Fruit fly (Drosophila melanogaster): ENCODE results near the gene CG10026.

CG10026 gene

DNA sequence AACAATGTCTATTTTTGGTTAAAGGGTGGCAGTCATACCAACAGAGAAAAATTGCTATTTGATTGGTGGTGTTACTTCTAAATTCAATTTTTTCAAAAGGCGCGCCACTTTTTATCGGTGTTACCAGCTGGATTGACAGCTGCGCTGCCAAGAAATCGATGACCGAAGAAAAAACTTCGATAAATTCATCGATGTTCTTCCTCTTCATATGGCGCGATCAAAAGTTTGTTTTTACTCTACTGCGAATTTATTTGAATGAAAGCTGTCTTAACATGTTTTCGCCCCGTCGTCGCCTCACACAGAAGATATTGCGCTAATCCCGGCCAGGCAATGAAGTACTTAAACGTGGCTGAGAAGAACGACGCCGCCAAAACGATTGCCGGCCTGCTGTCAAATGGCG is 43.9 kb downstream of the CG10026 start, which contains the start of gene Top3alpha (continued):
- no peak for TF ChIP-seq ERR (GFP tag; optimal IDR thresholded peaks at IDR 0.05)
- no peak for TF ChIP-seq CG3838 (GFP tag; optimal IDR thresholded peaks at IDR 0.05)
- TF ChIP-seq CG6689 (GFP tag; IDR thresholded peaks at IDR 0.05), result no peak
- no peak for TF ChIP-seq Hr39 (optimal IDR thresholded peaks at IDR 0.05)
- no peak for TF ChIP-seq CG16863 (GFP tag; optimal IDR thresholded peaks at IDR 0.05)
- TF ChIP-seq D19B (GFP tag; optimal IDR thresholded peaks at IDR 0.05), result no peak
- peak; percentile 68 for TF ChIP-seq CG6791 (GFP tag; IDR thresholded peaks at IDR 0.05; ENCODE audit: partially characterized antibody)
- no peak for TF ChIP-seq pum (GFP tag; optimal IDR thresholded peaks at IDR 0.05)
- TF ChIP-seq ewg (GFP tag; optimal IDR thresholded peaks at IDR 0.05), result no peak
- TF ChIP-seq Chrac-16 (GFP tag; optimal IDR thresholded peaks at IDR 0.05), result no peak
- no peak for TF ChIP-seq grau (tag; optimal IDR thresholded peaks at IDR 0.05)
- TF ChIP-seq CG11093 (GFP tag; IDR thresholded peaks at IDR 0.05), result no peak
- TF ChIP-seq mirr (GFP tag; optimal IDR thresholded peaks at IDR 0.05), result no peak
- peak; percentile 70 for TF ChIP-seq zen2 (GFP tag; IDR thresholded peaks at IDR 0.05; ENCODE audit: partially characterized antibody)
- TF ChIP-seq Hey (tag; optimal IDR thresholded peaks at IDR 0.05), result no peak
- TF ChIP-seq CG10267 (tag; optimal IDR thresholded peaks at IDR 0.05), result peak; percentile 21
- peak; percentile 71; the same call in 1 of the 2 replicates for TF ChIP-seq MBD-R2 (GFP tag; IDR thresholded peaks at IDR 0.05)
- TF ChIP-seq bsh (GFP tag; optimal IDR thresholded peaks at IDR 0.05), result no peak
- TF ChIP-seq CG18262 (tag; optimal IDR thresholded peaks at IDR 0.05), result no peak
- no peak for TF ChIP-seq zfh2 (GFP tag; optimal IDR thresholded peaks at IDR 0.05)
- no peak for TF ChIP-seq gcm2 (GFP tag; optimal IDR thresholded peaks at IDR 0.05)
- TF ChIP-seq CG13624 (GFP tag; optimal IDR thresholded peaks at IDR 0.05), result peak; percentile 30
- no peak for TF ChIP-seq insv (GFP tag; optimal IDR thresholded peaks at IDR 0.05)
- TF ChIP-seq tll (GFP tag; optimal IDR thresholded peaks at IDR 0.05), result no peak
- no peak for TF ChIP-seq CrebB (tag; optimal IDR thresholded peaks at IDR 0.05)
- no peak for TF ChIP-seq ac (GFP tag; optimal IDR thresholded peaks at IDR 0.05)
- no peak for TF ChIP-seq nmo (GFP tag; optimal IDR thresholded peaks at IDR 0.05)
- peak; percentile 3 to 80 for TF ChIP-seq crp (GFP tag; optimal IDR thresholded peaks at IDR 0.05)
- no peak for TF ChIP-seq fru (optimal IDR thresholded peaks at IDR 0.05)
- no peak for TF ChIP-seq Jarid2 (GFP tag; optimal IDR thresholded peaks at IDR 0.05)
- TF ChIP-seq CG4820 (GFP tag; optimal IDR thresholded peaks at IDR 0.05), result no peak
- no peak for TF ChIP-seq CG4617 (GFP tag; optimal IDR thresholded peaks at IDR 0.05; ENCODE audit: borderline replicate concordance)
- no peak for TF ChIP-seq CG12219 (GFP tag; optimal IDR thresholded peaks at IDR 0.05)
- TF ChIP-seq oc (tag; optimal IDR thresholded peaks at IDR 0.05), result no peak
- peak; percentile 78; the same call in 1 of the 2 replicates for TF ChIP-seq bbx (GFP tag; IDR thresholded peaks at IDR 0.05; ENCODE audit: partially characterized antibody)
- no peak for TF ChIP-seq prd (optimal IDR thresholded peaks at IDR 0.05)
- no peak for TF ChIP-seq prd (GFP tag; IDR thresholded peaks at IDR 0.05)
- TF ChIP-seq Gsc (GFP tag; IDR thresholded peaks at IDR 0.05), result no peak
- TF ChIP-seq Atf3 (GFP tag; optimal IDR thresholded peaks at IDR 0.05), result no peak
- TF ChIP-seq CG10543 (GFP tag; optimal IDR thresholded peaks at IDR 0.05), result no peak
- TF ChIP-seq CG8944 (GFP tag; optimal IDR thresholded peaks at IDR 0.05), result no peak
- no peak for TF ChIP-seq CG10147 (GFP tag; optimal IDR thresholded peaks at IDR 0.05)
- no peak for TF ChIP-seq Vsx1 (GFP tag; optimal IDR thresholded peaks at IDR 0.05)
- no peak for TF ChIP-seq CG9609 (GFP tag; optimal IDR thresholded peaks at IDR 0.05)
- no peak for TF ChIP-seq CG1233 (GFP tag; optimal IDR thresholded peaks at IDR 0.05)
- no peak for TF ChIP-seq CG12391 (tag; optimal IDR thresholded peaks at IDR 0.05)
- TF ChIP-seq dpn (GFP tag; optimal IDR thresholded peaks at IDR 0.05), result no peak
- no peak for TF ChIP-seq CG33213 (GFP tag; optimal IDR thresholded peaks at IDR 0.05)
- TF ChIP-seq CG30020 (tag; optimal IDR thresholded peaks at IDR 0.05), result no peak
- TF ChIP-seq CG2199 (GFP tag; IDR thresholded peaks at IDR 0.05), result no peak; the same call in 2 of the 3 replicates
- no peak for TF ChIP-seq CG4730 (GFP tag; IDR thresholded peaks at IDR 0.05)
- peak; percentile 90 for TF ChIP-seq CG2116 (GFP tag; optimal IDR thresholded peaks at IDR 0.05)
